Worm (Caenorhabditis elegans): ENCODE data around the gene Y39H10A.1.

ce11 chrV:3774653-3775052 is 7.6 kb downstream of the Y39H10A.1 start:
- no peak for TF ChIP-seq unc-62 (GFP tag; optimal IDR thresholded peaks at IDR 0.05)
- TF ChIP-seq snpc-4 (tag; optimal IDR thresholded peaks at IDR 0.05) = no peak
- TF ChIP-seq ceh-43 (GFP tag; optimal IDR thresholded peaks at IDR 0.05) = no peak
- TF ChIP-seq unc-39 (tag; optimal IDR thresholded peaks at IDR 0.05) = no peak
- no peak for TF ChIP-seq lin-13 (tag; optimal IDR thresholded peaks at IDR 0.05)
- no peak for TF ChIP-seq pha-4 (tag; optimal IDR thresholded peaks at IDR 0.05)
- no peak for TF ChIP-seq mls-2 (tag; optimal IDR thresholded peaks at IDR 0.05)
- TF ChIP-seq elt-3 (tag; optimal IDR thresholded peaks at IDR 0.05) = no peak
- TF ChIP-seq sptf-1 (tag; optimal IDR thresholded peaks at IDR 0.05) = no peak
- TF ChIP-seq blmp-1 (tag; optimal IDR thresholded peaks at IDR 0.05) = no peak
- TF ChIP-seq bed-3 (GFP tag; optimal IDR thresholded peaks at IDR 0.05) = no peak
- TF ChIP-seq lsy-2 (tag; optimal IDR thresholded peaks at IDR 0.05) = no peak

Measured in whole organism, mixed stage, embryonic.